Worm (Caenorhabditis elegans) whole organism, L1 larva: ENCODE results near the gene dct-19.

ENCODE experiments used
- elt-3 ChIP-seq, 6 experiments: fragments of 150-350 bp in 1 of 6; sonication (generic microtip); optimal IDR thresholded peaks; 2 replicates each; lab custom pipeline; 2017 to 2018; ENCODE audit warnings: missing biosample characterization in 6 of 6, missing genetic modification characterization in 6 of 6, inconsistent platforms in 1 of 6
- irx-1 ChIP-seq: sonication (generic microtip); optimal IDR thresholded peaks from 2 replicates; lab custom pipeline; 2016; ENCODE audit warnings: missing genetic modification characterization, missing compliant biosample characterization
- jun-1 ChIP-seq: fragments of 150-350 bp; optimal IDR thresholded peaks from 2 replicates; lab custom pipeline; 2014; ENCODE audit warnings: missing biosample characterization, missing genetic modification reagents, missing genetic modification characterization
- lin-15B ChIP-seq: fragments of 150-350 bp; sonication (generic microtip); optimal IDR thresholded peaks from 3 replicates; lab custom pipeline; 2014; ENCODE audit warnings: missing biosample characterization, missing genetic modification characterization
- nhr-20 ChIP-seq: sonication (generic microtip); optimal IDR thresholded peaks from 2 replicates; lab custom pipeline; 2016; ENCODE audit warnings: mild to moderate bottlenecking, missing genetic modification characterization, missing compliant biosample characterization
- nhr-28 ChIP-seq: fragments of 150-350 bp; optimal IDR thresholded peaks from 2 replicates; lab custom pipeline; 2014; ENCODE audit warnings: missing biosample characterization, missing genetic modification characterization
- skn-1 ChIP-seq: fragments of 150-350 bp; optimal IDR thresholded peaks from 2 replicates; lab custom pipeline; 2014; ENCODE audit warnings: missing biosample characterization, missing genetic modification characterization
- snu-23 ChIP-seq: sonication (generic microtip); optimal IDR thresholded peaks from 2 replicates; lab custom pipeline; 2016; ENCODE audit warnings: missing genetic modification characterization, missing compliant biosample characterization
- zip-4 ChIP-seq: fragments of 200-800 bp; sonication (Bioruptor generic); optimal IDR thresholded peaks from 2 replicates; lab custom pipeline; 2018; ENCODE audit warnings: mild to moderate bottlenecking, missing genetic modification characterization, moderate library complexity, missing compliant biosample characterization

DNA sequence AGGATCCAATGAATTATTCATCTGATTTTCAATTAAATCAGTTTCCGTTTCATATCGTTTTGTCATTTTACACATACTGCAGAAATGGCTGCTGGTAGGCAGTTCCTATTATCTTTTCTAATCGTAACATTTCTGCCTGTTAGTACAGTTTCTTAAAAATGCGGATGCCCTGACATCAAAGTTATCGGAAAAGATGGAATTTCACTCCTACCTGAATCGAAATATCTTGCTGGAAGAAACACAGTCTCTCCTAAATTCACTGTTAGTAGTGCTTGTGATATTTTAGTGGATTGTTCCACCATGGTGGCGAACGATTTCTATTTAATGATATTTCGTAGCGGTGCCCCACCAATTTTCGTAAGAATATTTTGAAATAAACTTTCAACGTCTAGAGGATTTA, 5.7 kb downstream of the dct-19 start, which contains the start of gene F55G11.10:
- no peak for TF ChIP-seq lin-15B (tag; lab: Kevin White, UChicago)
- no peak for TF ChIP-seq jun-1 (tag; lab: Kevin White, UChicago)
- no peak for TF ChIP-seq elt-3 (tag; optimal IDR thresholded peaks at IDR 0.05; lab: Kevin White, UChicago)
- TF ChIP-seq skn-1: no peak
- no peak for TF ChIP-seq irx-1 (tag; lab: Kevin White, UChicago)
- TF ChIP-seq nhr-28 (tag; lab: Kevin White, UChicago): no peak
- TF ChIP-seq snu-23 (GFP tag; lab: Kevin White, UChicago): no peak
- TF ChIP-seq zip-4 (GFP tag; lab: Kevin White, UChicago): no peak
- no peak for TF ChIP-seq nhr-20 (tag; lab: Kevin White, UChicago)
